Worm (Caenorhabditis elegans): Measurements from ENCODE around the gene rpn-13.

ce11 chrIII:6303787-6304186, 37.9 kb downstream of the rpn-13 start:
- TF ChIP-seq elt-4 (tag; optimal IDR thresholded peaks at IDR 0.05): no peak
- no peak for TF ChIP-seq dve-1 (tag; optimal IDR thresholded peaks at IDR 0.05)
- no peak for TF ChIP-seq pha-4 (tag; optimal IDR thresholded peaks at IDR 0.05)
- no peak for TF ChIP-seq pat-9 (tag; optimal IDR thresholded peaks at IDR 0.05)
- TF ChIP-seq sox-2 (GFP tag; IDR thresholded peaks at IDR 0.05): no peak
- TF ChIP-seq lin-11 (tag; optimal IDR thresholded peaks at IDR 0.05): no peak
- no peak for TF ChIP-seq che-1 (tag; optimal IDR thresholded peaks at IDR 0.05)
- no peak for TF ChIP-seq dmd-4 (tag; optimal IDR thresholded peaks at IDR 0.05; ENCODE audit: borderline replicate concordance)
- no peak for TF ChIP-seq elt-2 (tag; optimal IDR thresholded peaks at IDR 0.05)
- TF ChIP-seq ceh-19 (GFP tag; optimal IDR thresholded peaks at IDR 0.05): no peak
- TF ChIP-seq ets-4 (tag; optimal IDR thresholded peaks at IDR 0.05): no peak
- TF ChIP-seq ceh-18 (tag; optimal IDR thresholded peaks at IDR 0.05): no peak
- no peak for TF ChIP-seq sox-4 (tag; optimal IDR thresholded peaks at IDR 0.05)
- TF ChIP-seq zip-5 (tag; optimal IDR thresholded peaks at IDR 0.05): no peak

Measured in whole organism, late embryonic.